Worm (Caenorhabditis elegans): ENCODE measurements around the gene ZK470.6.

ZK470.6 gene

DNA sequence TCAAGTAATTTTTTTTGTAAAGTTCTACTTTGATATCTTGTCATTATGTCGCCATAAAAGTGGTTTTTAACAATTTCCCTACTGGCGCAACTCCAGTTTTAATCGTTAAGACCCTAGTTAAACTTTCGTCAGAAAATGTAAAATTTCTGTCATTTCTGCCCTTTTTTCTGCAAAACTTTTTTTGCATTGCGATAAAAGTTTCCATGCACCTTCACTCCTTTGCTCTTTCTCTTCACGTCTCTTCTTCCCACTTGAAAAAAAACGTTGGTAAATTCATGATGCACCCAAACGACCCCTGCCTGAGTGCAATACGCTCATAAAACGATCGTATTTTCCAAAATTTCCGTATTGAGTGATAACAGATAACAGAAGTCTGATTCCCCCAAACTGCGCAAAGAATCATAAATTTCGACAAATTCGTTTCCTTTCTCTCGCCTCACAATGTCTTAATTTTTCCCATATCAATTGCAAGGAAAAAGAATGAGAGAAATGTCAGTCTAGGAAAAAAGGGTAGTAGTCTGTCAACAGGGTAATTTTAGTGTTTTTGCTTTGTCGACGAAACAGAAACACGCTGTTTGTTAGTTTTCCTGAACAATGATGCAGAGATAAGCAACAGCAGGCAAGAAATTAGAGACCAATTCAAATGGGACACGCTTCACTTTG lies 36.4 kb downstream of the ZK470.6 start:
- TF ChIP-seq tra-4 (tag; optimal IDR thresholded peaks at IDR 0.05) (no peak), sea-1 (GFP tag; conservative IDR thresholded peaks at IDR 0.05) (no peak), F13C5.2 (tag; optimal IDR thresholded peaks at IDR 0.05) (no peak), B0310.2 (tag; optimal IDR thresholded peaks at IDR 0.05) (no peak), hmbx-1 (tag; optimal IDR thresholded peaks at IDR 0.05) (no peak), flt-1 (GFP tag; IDR thresholded peaks at IDR 0.05) (no peak), ama-1 (optimal IDR thresholded peaks at IDR 0.05) (no peak), tbx-11 (GFP tag; IDR thresholded peaks at IDR 0.05) (no peak), ceh-13 (GFP tag; optimal IDR thresholded peaks at IDR 0.05) (no peak), scrt-1 (GFP tag; IDR thresholded peaks at IDR 0.05) (no peak), pes-1 (GFP tag; IDR thresholded peaks at IDR 0.05) (no peak), hmg-4 (GFP tag; optimal IDR thresholded peaks at IDR 0.05) (no peak), hnd-1 (tag; optimal IDR thresholded peaks at IDR 0.05) (no peak), ceh-36 (tag; optimal IDR thresholded peaks at IDR 0.05) (no peak), aly-1 (tag; optimal IDR thresholded peaks at IDR 0.05) (no peak), ets-7 (tag; optimal IDR thresholded peaks at IDR 0.05) (no peak), tbx-37 (GFP tag; conservative IDR thresholded peaks at IDR 0.05) (no peak)

DNA sequence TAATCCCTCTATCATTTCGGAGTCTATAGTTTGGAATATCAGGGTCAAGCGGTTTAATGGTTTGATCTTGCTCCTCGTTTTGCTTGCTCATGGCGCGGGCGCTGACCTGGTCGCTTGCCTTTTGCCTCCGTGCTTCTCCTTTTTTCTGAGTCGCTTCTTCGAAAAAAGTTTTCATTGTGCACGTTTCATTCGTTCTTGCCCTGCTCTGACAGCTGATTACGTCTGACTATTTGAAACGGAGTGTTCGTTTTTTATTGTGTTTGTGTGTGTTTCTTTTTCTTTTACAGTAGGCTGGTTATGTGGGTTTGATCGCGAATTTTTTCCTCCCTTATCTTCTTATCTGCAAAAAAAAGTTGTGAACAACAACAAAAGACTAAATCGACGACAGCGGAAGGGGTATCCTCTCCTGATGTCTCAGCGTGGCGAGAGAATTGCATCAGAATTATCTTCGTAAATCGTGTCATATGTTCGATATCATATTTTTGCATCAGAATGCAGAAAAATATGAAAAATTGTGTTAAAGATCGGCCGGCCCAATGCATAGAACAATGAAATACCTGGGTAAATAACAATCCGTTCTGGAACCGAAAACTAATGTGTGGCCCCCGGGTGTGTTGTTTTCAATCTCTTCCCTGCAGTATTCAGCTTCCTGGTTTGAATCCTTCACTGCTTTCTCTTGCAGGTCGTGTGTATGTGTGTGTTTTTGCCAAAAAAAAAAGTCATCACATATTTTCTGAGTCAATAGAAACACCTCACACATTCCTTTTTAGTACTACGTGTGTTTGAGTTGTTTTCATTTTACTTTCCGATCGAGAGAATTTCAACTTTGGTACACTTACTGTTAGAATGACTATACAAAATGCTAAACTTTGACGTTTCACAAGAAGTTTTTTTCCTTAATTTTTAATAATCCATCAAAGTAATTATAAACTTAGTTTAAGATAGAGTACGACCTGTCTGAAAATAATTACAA lies 37.4 kb downstream of the ZK470.6 start, which contains the start of gene ZK470.4:
Gene ZK470.4 (minus strand): TSS at position 175 of the 973 bp plus-strand sequence.
- TF ChIP-seq flt-1 (GFP tag; IDR thresholded peaks at IDR 0.05) (no peak), ets-7 (tag; optimal IDR thresholded peaks at IDR 0.05) (no peak), hnd-1 (tag; optimal IDR thresholded peaks at IDR 0.05) (no peak), tra-4 (tag; optimal IDR thresholded peaks at IDR 0.05) (no peak), aly-1 (tag; optimal IDR thresholded peaks at IDR 0.05) (no peak), tbx-11 (GFP tag; IDR thresholded peaks at IDR 0.05) (no peak), hmg-4 (GFP tag; optimal IDR thresholded peaks at IDR 0.05) (no peak), B0310.2 (tag; optimal IDR thresholded peaks at IDR 0.05) (no peak), pes-1 (GFP tag; IDR thresholded peaks at IDR 0.05) (no peak)

- TF ChIP-seq hmg-4 (GFP tag; optimal IDR thresholded peaks at IDR 0.05) (no peak), ets-7 (tag; optimal IDR thresholded peaks at IDR 0.05) (no peak), ama-1 (optimal IDR thresholded peaks at IDR 0.05) (no peak), tra-4 (tag; optimal IDR thresholded peaks at IDR 0.05) (no peak), hnd-1 (tag; optimal IDR thresholded peaks at IDR 0.05) (no peak), flt-1 (GFP tag; IDR thresholded peaks at IDR 0.05) (no peak), tbx-37 (GFP tag; conservative IDR thresholded peaks at IDR 0.05) (no peak), B0310.2 (tag; optimal IDR thresholded peaks at IDR 0.05) (no peak), hmbx-1 (tag; optimal IDR thresholded peaks at IDR 0.05) (no peak), tbx-11 (GFP tag; IDR thresholded peaks at IDR 0.05) (no peak), aly-1 (tag; optimal IDR thresholded peaks at IDR 0.05) (no peak), ceh-36 (tag; optimal IDR thresholded peaks at IDR 0.05) (no peak), scrt-1 (GFP tag; IDR thresholded peaks at IDR 0.05) (no peak)
These were observed 38.7 kb downstream of the ZK470.6 start for ce11 chrX:4138413-4139193.

DNA sequence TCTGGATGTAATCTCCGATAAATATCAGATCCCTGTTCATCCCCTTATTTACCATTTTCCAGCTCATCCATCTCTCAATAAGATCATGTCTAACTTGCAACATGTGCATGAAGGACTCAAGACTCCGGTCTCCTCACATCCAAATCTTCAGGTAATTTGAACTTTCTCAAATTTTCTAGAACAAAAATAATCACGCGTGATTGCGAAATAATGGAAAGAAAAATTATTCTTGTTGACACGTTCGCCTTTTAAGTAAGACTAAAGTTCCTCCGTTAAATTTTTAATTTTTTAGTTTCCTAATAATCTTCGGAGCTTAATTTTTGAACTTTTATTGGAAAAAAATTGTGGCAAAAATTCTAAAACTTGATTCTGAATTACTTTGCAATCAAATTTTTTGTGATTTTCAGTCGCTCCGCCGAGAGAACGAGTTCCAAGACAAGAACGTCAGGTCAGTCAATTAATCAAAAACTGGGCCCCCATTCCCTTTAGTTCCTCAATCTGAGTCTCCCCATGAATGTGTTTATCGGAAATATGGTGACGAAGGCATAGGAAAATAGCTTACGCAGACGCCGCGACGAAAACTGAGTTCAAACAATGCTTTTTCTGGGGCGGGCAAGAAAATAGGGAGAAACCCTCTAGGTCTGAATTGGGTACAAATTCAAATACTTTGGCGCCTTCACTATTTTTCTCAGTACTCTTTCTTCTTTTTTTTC lies 39.7 kb downstream of the ZK470.6 start:
- TF ChIP-seq aly-1 (tag; optimal IDR thresholded peaks at IDR 0.05) (no peak), flt-1 (GFP tag; IDR thresholded peaks at IDR 0.05) (no peak), ets-7 (tag; optimal IDR thresholded peaks at IDR 0.05) (no peak), tbx-11 (GFP tag; IDR thresholded peaks at IDR 0.05) (no peak)

DNA sequence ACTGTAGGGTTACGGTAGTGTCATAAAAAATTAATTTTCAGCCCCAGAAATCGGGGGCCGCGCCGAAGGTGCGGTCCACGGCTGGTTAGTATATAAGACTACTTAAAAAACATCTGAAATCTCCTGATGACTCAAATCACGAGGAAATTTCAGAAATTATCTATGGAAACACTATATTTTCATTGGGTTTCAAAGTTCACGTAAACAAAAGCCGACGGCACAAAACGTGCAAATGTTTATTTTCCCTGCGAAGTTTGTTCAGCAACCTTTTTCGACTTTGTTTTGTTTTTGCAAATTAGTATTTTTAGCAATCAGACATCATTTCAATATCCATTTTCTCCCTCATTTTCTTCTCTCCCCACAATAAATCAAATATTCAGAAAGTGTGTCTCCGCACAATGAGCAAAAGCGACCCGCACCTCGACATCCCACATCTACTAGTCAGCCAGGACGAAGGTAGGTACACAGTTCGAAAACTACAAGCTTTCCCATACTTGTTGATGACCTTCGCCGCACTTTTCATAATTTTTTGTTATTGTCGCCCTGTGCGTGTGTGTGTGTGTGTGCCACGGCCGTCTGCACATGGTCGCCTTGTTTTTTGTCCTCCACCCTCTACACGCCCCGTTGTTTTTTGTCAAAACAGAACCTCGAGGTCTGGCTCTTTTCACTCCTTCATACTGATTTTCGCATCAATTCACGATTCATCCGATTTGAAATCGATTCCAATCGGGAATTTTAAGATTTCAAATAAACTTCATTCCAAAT lies 40.6 kb downstream of the ZK470.6 start:
- TF ChIP-seq tra-4 (tag; optimal IDR thresholded peaks at IDR 0.05) (no peak), F13C5.2 (tag; optimal IDR thresholded peaks at IDR 0.05) (no peak), ceh-36 (tag; optimal IDR thresholded peaks at IDR 0.05) (no peak), ama-1 (optimal IDR thresholded peaks at IDR 0.05) (no peak), B0310.2 (tag; optimal IDR thresholded peaks at IDR 0.05) (no peak), ets-7 (tag; optimal IDR thresholded peaks at IDR 0.05) (no peak), pes-1 (GFP tag; IDR thresholded peaks at IDR 0.05) (no peak), aly-1 (tag; optimal IDR thresholded peaks at IDR 0.05) (no peak), tbx-37 (GFP tag; conservative IDR thresholded peaks at IDR 0.05) (no peak), sea-1 (GFP tag; conservative IDR thresholded peaks at IDR 0.05) (no peak), flt-1 (GFP tag; IDR thresholded peaks at IDR 0.05) (no peak), ceh-13 (GFP tag; optimal IDR thresholded peaks at IDR 0.05) (no peak), scrt-1 (GFP tag; IDR thresholded peaks at IDR 0.05) (no peak), hmbx-1 (tag; optimal IDR thresholded peaks at IDR 0.05) (no peak), hmg-4 (GFP tag; optimal IDR thresholded peaks at IDR 0.05) (no peak), hnd-1 (tag; optimal IDR thresholded peaks at IDR 0.05) (no peak), tbx-11 (GFP tag; IDR thresholded peaks at IDR 0.05) (no peak)

Measured in whole organism, early embryonic.